Worm (Caenorhabditis elegans): Measurements from ENCODE around the gene gfat-2.

ce11 chrIV:11425442-11425841 is 15.4 kb downstream of the gfat-2 start, which contains the start of gene kin-4:
- TF ChIP-seq hnd-1 (tag; optimal IDR thresholded peaks at IDR 0.05) = no peak
- TF ChIP-seq scrt-1 (GFP tag; IDR thresholded peaks at IDR 0.05) = no peak
- TF ChIP-seq ceh-13 (GFP tag; optimal IDR thresholded peaks at IDR 0.05) = no peak
- no peak for TF ChIP-seq tbx-37 (GFP tag; conservative IDR thresholded peaks at IDR 0.05)
- TF ChIP-seq ama-1 (optimal IDR thresholded peaks at IDR 0.05) = no peak
- TF ChIP-seq aly-1 (tag; optimal IDR thresholded peaks at IDR 0.05) = no peak
